Worm (Caenorhabditis elegans) whole organism, late embryonic: ENCODE data around the gene K11G9.5.
A peak's percentile ranks its signal among the peaks of the same experiment; 100 is the strongest.

ENCODE experiments used
- C08G9.2 ChIP-seq: sonication (generic microtip); optimal IDR thresholded peaks from 2 replicates; lab custom pipeline; 2016; ENCODE audit warnings: mild to moderate bottlenecking, missing genetic modification characterization, moderate library complexity, missing compliant biosample characterization
- C38D4.7 ChIP-seq: fragments of 200-800 bp; sonication (Bioruptor generic); optimal IDR thresholded peaks from 2 replicates; lab custom pipeline; 2018; ENCODE audit warnings: mild to moderate bottlenecking, missing genetic modification characterization, moderate library complexity, missing compliant biosample characterization
- F13H6.1 ChIP-seq: sonication (generic microtip); optimal IDR thresholded peaks from 2 replicates; lab custom pipeline; 2016; ENCODE audit warnings: missing genetic modification characterization, missing compliant biosample characterization
- K02D7.2 ChIP-seq: sonication (generic microtip); optimal IDR thresholded peaks from 2 replicates; lab custom pipeline; 2017; ENCODE audit warnings: mild to moderate bottlenecking, missing genetic modification characterization, missing compliant biosample characterization
- K09A11.1 ChIP-seq: sonication (generic microtip); optimal IDR thresholded peaks from 2 replicates; lab custom pipeline; 2017; ENCODE audit warnings: antibody characterized with exemption, mild to moderate bottlenecking, missing genetic modification characterization, missing compliant biosample characterization; ENCODE audit not compliant: insufficient read depth
- ama-1 ChIP-seq: fragments of 150-350 bp; optimal IDR thresholded peaks from 2 replicates; lab custom pipeline; 2014
- ceh-19 ChIP-seq: fragments of 200-800 bp; sonication (Bioruptor generic); optimal IDR thresholded peaks from 2 replicates; lab custom pipeline; 2018; ENCODE audit warnings: mild to moderate bottlenecking, missing genetic modification characterization, missing compliant biosample characterization
- ceh-2 ChIP-seq: sonication (generic microtip); optimal IDR thresholded peaks from 2 replicates; lab custom pipeline; 2016; ENCODE audit warnings: missing genotype, missing genetic modification characterization, missing compliant biosample characterization
- ceh-31 ChIP-seq: sonication (generic microtip); optimal IDR thresholded peaks from 2 replicates; lab custom pipeline; 2016; ENCODE audit warnings: missing genetic modification characterization, missing compliant biosample characterization
- ceh-34 ChIP-seq: sonication (generic microtip); optimal IDR thresholded peaks from 2 replicates; lab custom pipeline; 2016; ENCODE audit warnings: mild to moderate bottlenecking, missing genetic modification characterization, missing compliant biosample characterization
- ceh-45 ChIP-seq: fragments of 200-800 bp; sonication (Bioruptor generic); IDR thresholded peaks from 2 replicates; pipeline ENCODE4 v1.3.6; 2022; ENCODE audit warnings: missing genetic modification reagents, missing genetic modification characterization, missing compliant biosample characterization
- che-1 ChIP-seq: sonication (generic microtip); optimal IDR thresholded peaks from 2 replicates; lab custom pipeline; 2016; ENCODE audit warnings: mild to moderate bottlenecking, missing genetic modification characterization, missing compliant biosample characterization
- dmd-4 ChIP-seq: sonication (generic microtip); optimal IDR thresholded peaks from 2 replicates; lab custom pipeline; 2016; ENCODE audit warnings: borderline replicate concordance, missing genetic modification characterization, missing compliant biosample characterization
- ets-4 ChIP-seq: sonication (generic microtip); optimal IDR thresholded peaks from 2 replicates; lab custom pipeline; 2016; ENCODE audit warnings: missing genetic modification characterization, missing compliant biosample characterization
- hlh-13 ChIP-seq: fragments of 200-800 bp; sonication (Bioruptor generic); optimal IDR thresholded peaks from 2 replicates; lab custom pipeline; 2018; ENCODE audit warnings: mild to moderate bottlenecking, missing genetic modification characterization, missing compliant biosample characterization
- hlh-15 ChIP-seq: sonication (generic microtip); optimal IDR thresholded peaks from 2 replicates; lab custom pipeline; 2016; ENCODE audit warnings: missing genetic modification characterization, missing compliant biosample characterization
- hlh-6 ChIP-seq: sonication (generic microtip); optimal IDR thresholded peaks from 2 replicates; lab custom pipeline; 2016; ENCODE audit warnings: missing genotype, missing genetic modification characterization, missing compliant biosample characterization
- lim-6 ChIP-seq: sonication (generic microtip); optimal IDR thresholded peaks from 2 replicates; lab custom pipeline; 2016; ENCODE audit warnings: missing genetic modification characterization, missing compliant biosample characterization
- madf-2 ChIP-seq: sonication (generic microtip); optimal IDR thresholded peaks from 2 replicates; lab custom pipeline; 2017; ENCODE audit warnings: missing genetic modification characterization, missing compliant biosample characterization
- nhr-11 ChIP-seq: fragments of 150-350 bp; optimal IDR thresholded peaks from 2 replicates; lab custom pipeline; 2014; ENCODE audit warnings: missing biosample characterization, missing genetic modification characterization
- nhr-232 ChIP-seq: sonication (generic microtip); optimal IDR thresholded peaks from 2 replicates; lab custom pipeline; 2016; ENCODE audit warnings: missing genetic modification characterization, missing compliant biosample characterization
- npax-4 ChIP-seq: sonication (generic microtip); optimal IDR thresholded peaks from 2 replicates; lab custom pipeline; 2016; ENCODE audit warnings: missing genetic modification characterization, missing compliant biosample characterization
- pag-3 ChIP-seq: sonication (generic microtip); optimal IDR thresholded peaks from 2 replicates; lab custom pipeline; 2016; ENCODE audit warnings: missing compliant biosample characterization, missing genetic modification characterization, borderline replicate concordance
- pat-9 ChIP-seq: fragments of 200-800 bp; sonication (Bioruptor generic); optimal IDR thresholded peaks from 2 replicates; lab custom pipeline; 2018; ENCODE audit warnings: mild to moderate bottlenecking, missing genetic modification characterization, moderate library complexity, missing compliant biosample characterization
- pha-4 ChIP-seq: fragments of 150-350 bp; optimal IDR thresholded peaks from 2 replicates; lab custom pipeline; 2018; ENCODE audit warnings: missing biosample characterization, missing genetic modification reagents, missing genetic modification characterization
- pqm-1 ChIP-seq: sonication (generic microtip); optimal IDR thresholded peaks from 2 replicates; lab custom pipeline; 2016; ENCODE audit warnings: missing genetic modification characterization, missing compliant biosample characterization
- sdc-2 ChIP-seq: sonication (generic microtip); optimal IDR thresholded peaks from 2 replicates; lab custom pipeline; 2016; ENCODE audit warnings: missing genotype, missing genetic modification characterization, missing compliant biosample characterization
- sox-2 ChIP-seq: fragments of 200-800 bp; sonication (Bioruptor generic); IDR thresholded peaks from 2 replicates; pipeline ENCODE4 v1.3.6; 2022; ENCODE audit warnings: missing genetic modification reagents, missing genetic modification characterization, missing compliant biosample characterization
- tbx-7 ChIP-seq: sonication (generic microtip); optimal IDR thresholded peaks from 2 replicates; lab custom pipeline; 2016; ENCODE audit warnings: missing genotype, missing genetic modification characterization, missing compliant biosample characterization
- ttx-3 ChIP-seq: sonication (generic microtip); optimal IDR thresholded peaks from 2 replicates; lab custom pipeline; 2016; ENCODE audit warnings: missing genetic modification reagents, missing genetic modification characterization, missing compliant biosample characterization
- unc-3 ChIP-seq, 2 experiments: fragments of 200-800 bp in 1 of 2; sonication (Bioruptor generic) in 1 of 2; sonication (generic microtip) in 1 of 2; conservative IDR thresholded peaks in 1 of 2; optimal IDR thresholded peaks in 1 of 2; 2 replicates each; pipeline versions ENCODE4 v1.3.6 to Lab custom; 2016 to 2022; ENCODE audit warnings: missing compliant biosample characterization in 2 of 2, missing genetic modification characterization in 2 of 2, missing genetic modification reagents in 1 of 2
- unc-42 ChIP-seq: sonication (generic microtip); optimal IDR thresholded peaks from 2 replicates; lab custom pipeline; 2016; ENCODE audit warnings: missing genotype, missing genetic modification characterization, missing compliant biosample characterization
- unc-86 ChIP-seq: sonication (generic microtip); optimal IDR thresholded peaks from 2 replicates; lab custom pipeline; 2016; ENCODE audit warnings: missing genetic modification characterization, missing compliant biosample characterization

Gene K11G9.5

ce11 chrV:6731594-6731993, 43.3 kb upstream of the K11G9.5 start, which contains the start of gene grl-9:
Gene grl-9, minus strand, starts transcription at chrV:6731694.
- TF ChIP-seq sox-2 (GFP tag; lab: Robert Waterston, UW) (no peak), ttx-3 (tag; lab: Kevin White, UChicago) (no peak), nhr-11 (tag; lab: Kevin White, UChicago) (no peak), F13H6.1 (no peak), hlh-6 (tag; lab: Kevin White, UChicago) (no peak), ama-1 (lab: Kevin White, UChicago) (no peak), che-1 (no peak), pat-9 (tag; lab: Kevin White, UChicago) (no peak), C38D4.7 (GFP tag; lab: Kevin White, UChicago) (no peak), ceh-19 (GFP tag; lab: Kevin White, UChicago) (no peak), ceh-45 (GFP tag; lab: Robert Waterston, UW) (no peak), hlh-13 (GFP tag; lab: Kevin White, UChicago) (no peak), K09A11.1 (tag; lab: Kevin White, UChicago) (no peak), unc-3 (GFP tag; conservative IDR thresholded peaks at IDR 0.05; lab: Robert Waterston, UW) (no peak), unc-3 (tag; optimal IDR thresholded peaks at IDR 0.05; lab: Kevin White, UChicago) (no peak), hlh-15 (tag; lab: Kevin White, UChicago) (no peak), unc-86 (no peak)
- TF ChIP-seq, all 69 proteins: peak for 0

DNA sequence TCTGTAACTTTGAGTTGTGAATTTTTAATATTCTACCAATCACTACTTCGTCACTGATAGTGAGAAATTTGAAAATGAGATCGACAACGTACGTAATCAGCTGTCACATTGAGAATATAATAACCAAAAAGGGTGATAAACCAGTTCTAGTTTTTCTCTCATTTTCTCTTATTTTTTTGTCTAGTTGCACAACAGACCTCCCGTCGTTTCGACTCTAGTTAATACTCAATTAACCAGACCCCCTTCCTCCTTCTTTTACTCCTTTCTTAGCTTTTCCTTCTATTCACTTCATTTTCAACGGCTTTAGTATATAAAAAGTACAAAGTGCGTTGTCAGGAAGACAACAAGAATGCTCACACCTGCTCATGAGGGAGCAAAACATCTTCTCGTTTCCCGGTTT, 38.9 kb upstream of the K11G9.5 start, which contains the start of gene ZC487.1:
Gene ZC487.1 (plus strand): TSS at position 301 of the 400 bp plus-strand sequence.
- TF ChIP-seq pag-3: no peak
- no peak for TF ChIP-seq lim-6
- no peak for TF ChIP-seq npax-4 (tag; lab: Kevin White, UChicago)

- TF ChIP-seq tbx-7 (tag; lab: Kevin White, UChicago) (no peak), K02D7.2 (no peak), ceh-31 (tag; lab: Kevin White, UChicago) (peak; percentile 33), pqm-1 (tag; lab: Kevin White, UChicago) (no peak), unc-42 (tag; lab: Kevin White, UChicago) (peak; percentile 93)
These were observed 38.0 kb upstream of the K11G9.5 start for ce11 chrV:6726279-6726678.

DNA sequence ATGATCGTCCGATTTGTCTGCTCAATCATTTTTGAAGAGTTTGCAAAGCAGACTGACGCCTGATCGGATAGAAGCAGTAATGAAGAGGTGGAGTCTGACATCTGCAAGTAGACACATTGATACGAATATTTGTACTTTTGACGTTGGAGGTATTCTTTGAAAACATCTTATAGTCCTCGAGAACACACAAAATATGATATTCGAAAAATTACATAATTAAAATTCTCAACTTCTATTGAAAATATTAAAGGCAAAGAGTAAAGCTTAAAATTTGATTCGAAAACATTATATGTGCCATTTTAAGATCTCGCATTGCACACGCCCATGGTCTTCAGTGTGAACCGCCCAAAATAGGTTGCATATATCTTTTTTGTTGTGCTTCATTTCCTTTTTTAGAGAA, 34.1 kb upstream of the K11G9.5 start, which contains the start of gene ZC487.2:
Gene ZC487.2 (minus strand): TSS at position 101 of the 400 bp plus-strand sequence.
- no peak for TF ChIP-seq pqm-1 (tag; lab: Kevin White, UChicago)
- TF ChIP-seq C08G9.2 (tag; lab: Kevin White, UChicago): no peak
- TF ChIP-seq, all 69 proteins: peak for 0

- TF ChIP-seq unc-86 (no peak), pha-4 (tag; lab: Kevin White, UChicago) (no peak), ttx-3 (tag; lab: Kevin White, UChicago) (no peak), ceh-2 (tag; lab: Kevin White, UChicago) (no peak), ceh-34 (tag; lab: Kevin White, UChicago) (no peak), ets-4 (no peak), F13H6.1 (no peak), sdc-2 (no peak), pat-9 (tag; lab: Kevin White, UChicago) (no peak), madf-2 (tag; lab: Kevin White, UChicago) (no peak), sox-2 (GFP tag; lab: Robert Waterston, UW) (no peak), pqm-1 (tag; lab: Kevin White, UChicago) (no peak), pag-3 (no peak), nhr-232 (tag; lab: Kevin White, UChicago) (no peak), nhr-11 (tag; lab: Kevin White, UChicago) (no peak), dmd-4 (tag; lab: Kevin White, UChicago) (no peak)
- TF ChIP-seq, all 69 proteins: peak for 0
These were observed 29.9 kb upstream of the K11G9.5 start, which contains the start of gene srg-30 for ce11 chrV:6718232-6718631. Gene srg-30, minus strand, starts transcription at chrV:6718332.
